Fruit fly (Drosophila melanogaster) whole organism, embryonic: ENCODE measurements around the gene pix.

Source experiments
- Atf6 ChIP-seq: fragments of 200-800 bp; sonication (Bioruptor generic); IDR thresholded peaks from 2 replicates; pipeline ENCODE4 v1.3.6; 2022; ENCODE audit warnings: missing biosample characterization, missing genetic modification characterization
- Blimp-1 ChIP-seq: fragments of 200-800 bp; sonication (Bioruptor generic); optimal IDR thresholded peaks from 3 replicates; lab custom pipeline; 2018; ENCODE audit warnings: missing biosample characterization, missing genetic modification characterization, mild to moderate bottlenecking, moderate library complexity, missing genetic modification reagents
- CG10267 ChIP-seq: fragments of 200-800 bp; sonication (Bioruptor generic); optimal IDR thresholded peaks from 2 replicates; lab custom pipeline; 2018; ENCODE audit warnings: missing biosample characterization, mild to moderate bottlenecking, missing genetic modification characterization, moderate library complexity
- CG10654 ChIP-seq: fragments of 200-800 bp; sonication (Bioruptor generic); optimal IDR thresholded peaks from 2 replicates; lab custom pipeline; 2016; ENCODE audit warnings: missing biosample characterization, missing genetic modification characterization
- CG14667 ChIP-seq: fragments of 200-800 bp; sonication (Bioruptor generic); IDR thresholded peaks from 2 replicates; pipeline ENCODE4 v1.3.6; 2022; ENCODE audit warnings: missing biosample characterization, missing genetic modification characterization
- CG1603 ChIP-seq: fragments of 200-800 bp; sonication (Bioruptor generic); optimal IDR thresholded peaks from 2 replicates; lab custom pipeline; 2019; ENCODE audit warnings: missing biosample characterization, mild to moderate bottlenecking, missing genetic modification characterization, moderate library complexity
- CG17829 ChIP-seq: fragments of 200-800 bp; optimal IDR thresholded peaks from 2 replicates; lab custom pipeline; 2019; ENCODE audit warnings: missing biosample characterization, mild to moderate bottlenecking, missing genetic modification characterization, moderate library complexity
- CG18262 ChIP-seq: fragments of 200-800 bp; optimal IDR thresholded peaks from 3 replicates; lab custom pipeline; 2019; ENCODE audit warnings: missing biosample characterization, mild to moderate bottlenecking, missing genetic modification characterization, moderate library complexity
- CG30431 ChIP-seq: fragments of 200-800 bp; sonication (Bioruptor generic); optimal IDR thresholded peaks from 2 replicates; lab custom pipeline; 2017; ENCODE audit warnings: missing biosample characterization, missing genetic modification characterization
- CG32772 ChIP-seq: fragments of 200-800 bp; sonication (Bioruptor generic); IDR thresholded peaks from 2 replicates; pipeline ENCODE4 v1.3.6; 2022; ENCODE audit warnings: missing biosample characterization, missing genetic modification characterization
- CG3838 ChIP-seq: fragments of 200-800 bp; sonication (Bioruptor generic); optimal IDR thresholded peaks from 3 replicates; lab custom pipeline; 2016; ENCODE audit warnings: missing biosample characterization, missing genetic modification characterization
- CG4617 ChIP-seq: fragments of 200-800 bp; sonication (Bioruptor generic); optimal IDR thresholded peaks from 3 replicates; lab custom pipeline; 2016; ENCODE audit warnings: missing biosample characterization, missing genetic modification characterization, borderline replicate concordance
- CG4820 ChIP-seq: fragments of 200-800 bp; sonication (Bioruptor generic); optimal IDR thresholded peaks from 3 replicates; lab custom pipeline; 2016; ENCODE audit warnings: missing biosample characterization, missing genetic modification characterization
- CG7928 ChIP-seq: fragments of 200-800 bp; sonication (Bioruptor generic); optimal IDR thresholded peaks from 2 replicates; lab custom pipeline; 2017; ENCODE audit warnings: missing biosample characterization, mild to moderate bottlenecking, missing genetic modification characterization
- CG8924 ChIP-seq: fragments of 200-800 bp; optimal IDR thresholded peaks from 3 replicates; lab custom pipeline; 2019; ENCODE audit warnings: missing biosample characterization, mild to moderate bottlenecking, missing genetic modification characterization, moderate library complexity
- CG9817 ChIP-seq: fragments of 200-800 bp; sonication (Bioruptor generic); optimal IDR thresholded peaks from 2 replicates; lab custom pipeline; 2018; ENCODE audit warnings: missing biosample characterization, mild to moderate bottlenecking, missing genetic modification characterization, moderate library complexity
- CoRest ChIP-seq: fragments of 200-800 bp; sonication (Bioruptor generic); optimal IDR thresholded peaks from 3 replicates; lab custom pipeline; 2018; ENCODE audit warnings: missing biosample characterization, mild to moderate bottlenecking, missing genetic modification characterization, moderate library complexity
- Dp ChIP-seq: fragments of 200-800 bp; sonication (Bioruptor generic); optimal IDR thresholded peaks from 2 replicates; lab custom pipeline; 2018; ENCODE audit warnings: missing biosample characterization, mild to moderate bottlenecking, missing genetic modification characterization, moderate library complexity
- E2f2 ChIP-seq: fragments of 200-800 bp; sonication (Bioruptor generic); IDR thresholded peaks from 2 replicates; pipeline ENCODE4 v1.3.6; 2022; ENCODE audit warnings: missing biosample characterization, missing genetic modification characterization
- Ets97D ChIP-seq: fragments of 200-800 bp; sonication (Bioruptor generic); optimal IDR thresholded peaks from 3 replicates; lab custom pipeline; 2016; ENCODE audit warnings: missing biosample characterization, missing genetic modification characterization
- Gsc ChIP-seq: fragments of 200-800 bp; sonication (Bioruptor generic); IDR thresholded peaks from 2 replicates; pipeline ENCODE4 v1.3.6; 2022; ENCODE audit warnings: missing biosample characterization, missing genetic modification characterization
- HLH4C ChIP-seq: fragments of 200-800 bp; sonication (Bioruptor generic); IDR thresholded peaks from 3 replicates; pipeline ENCODE4 v1.3.6; 2022; ENCODE audit warnings: missing biosample characterization, missing genetic modification characterization; ENCODE audit not compliant: partially characterized antibody
- HLH54F ChIP-seq: fragments of 200-800 bp; sonication (Bioruptor generic); optimal IDR thresholded peaks from 3 replicates; lab custom pipeline; 2016; ENCODE audit warnings: missing biosample characterization, missing genetic modification characterization
- HmgD ChIP-seq: fragments of 200-800 bp; sonication (Bioruptor generic); optimal IDR thresholded peaks from 3 replicates; lab custom pipeline; 2016; ENCODE audit warnings: missing biosample characterization, missing genetic modification characterization
- Hr39 ChIP-seq: fragments of >200 bp; optimal IDR thresholded peaks from 2 replicates; lab custom pipeline; 2017
- Lhr ChIP-seq: fragments of 200-800 bp; sonication (Bioruptor generic); optimal IDR thresholded peaks from 3 replicates; lab custom pipeline; 2017; ENCODE audit warnings: mild to moderate bottlenecking, missing biosample characterization, missing genetic modification reagents, missing genetic modification characterization
- Mad ChIP-seq: fragments of 200-800 bp; sonication (Bioruptor generic); optimal IDR thresholded peaks from 2 replicates; lab custom pipeline; 2016; ENCODE audit warnings: missing biosample characterization, missing genetic modification characterization
- Max ChIP-seq: fragments of 200-800 bp; sonication (Bioruptor generic); optimal IDR thresholded peaks from 2 replicates; lab custom pipeline; 2016; ENCODE audit warnings: missing biosample characterization, mild to moderate bottlenecking, missing genetic modification characterization
- Nf-YA ChIP-seq: fragments of 200-800 bp; sonication (Bioruptor generic); IDR thresholded peaks from 2 replicates; pipeline ENCODE4 v1.3.6; 2022; ENCODE audit warnings: missing biosample characterization, missing genetic modification characterization
- Oli ChIP-seq: fragments of 200-800 bp; sonication (Bioruptor generic); optimal IDR thresholded peaks from 2 replicates; lab custom pipeline; 2018; ENCODE audit warnings: missing biosample characterization, mild to moderate bottlenecking, missing genetic modification characterization, moderate library complexity
- Pdp1 ChIP-seq, 2 experiments: fragments of 200-800 bp; sonication (Bioruptor generic); optimal IDR thresholded peaks; 3 replicates each; lab custom pipeline; 2016; ENCODE audit warnings: missing biosample characterization in 2 of 2, missing genetic modification characterization in 2 of 2, mild to moderate bottlenecking in 1 of 2, moderate library complexity in 1 of 2
- Ptx1 ChIP-seq: fragments of 200-800 bp; sonication (Bioruptor generic); IDR thresholded peaks from 2 replicates; pipeline ENCODE4 v1.3.6; 2022; ENCODE audit warnings: missing biosample characterization, missing genetic modification characterization
- Rx ChIP-seq: fragments of 200-800 bp; sonication (Bioruptor generic); IDR thresholded peaks from 2 replicates; pipeline ENCODE4 v1.3.6; 2022; ENCODE audit warnings: missing biosample characterization, missing genetic modification characterization
- Side ChIP-seq: fragments of 200-800 bp; sonication (Bioruptor generic); optimal IDR thresholded peaks from 2 replicates; lab custom pipeline; 2016; ENCODE audit warnings: missing biosample characterization, missing genetic modification characterization
- al ChIP-seq: fragments of 200-800 bp; sonication (Bioruptor generic); IDR thresholded peaks from 2 replicates; pipeline ENCODE4 v1.3.6; 2022; ENCODE audit warnings: missing biosample characterization, missing genetic modification characterization
- aop ChIP-seq: fragments of 200-800 bp; sonication (Bioruptor generic); IDR thresholded peaks from 2 replicates; pipeline ENCODE4 v1.3.6; 2022; ENCODE audit warnings: missing biosample characterization, missing genetic modification characterization
- bab2 ChIP-seq: fragments of 200-800 bp; sonication (Bioruptor generic); optimal IDR thresholded peaks from 2 replicates; lab custom pipeline; 2016; ENCODE audit warnings: missing biosample characterization, missing genetic modification characterization
- bowl ChIP-seq: fragments of 200-800 bp; sonication (Bioruptor generic); IDR thresholded peaks from 2 replicates; pipeline ENCODE4 v1.3.6; 2022; ENCODE audit warnings: missing biosample characterization, missing genetic modification characterization
- da ChIP-seq: fragments of 200-800 bp; sonication (Bioruptor generic); optimal IDR thresholded peaks from 2 replicates; lab custom pipeline; 2016; ENCODE audit warnings: missing biosample characterization, missing genetic modification characterization
- dati ChIP-seq: fragments of 200-800 bp; sonication (Bioruptor generic); IDR thresholded peaks from 2 replicates; pipeline ENCODE4 v1.3.6; 2022; ENCODE audit warnings: missing biosample characterization, missing genetic modification characterization
- ems ChIP-seq: fragments of 200-800 bp; sonication (Bioruptor generic); optimal IDR thresholded peaks from 3 replicates; lab custom pipeline; 2016; ENCODE audit warnings: missing biosample characterization, missing genetic modification characterization
- eve ChIP-seq, 2 experiments: fragments of >200 bp; optimal IDR thresholded peaks; 2 replicates each; lab custom pipeline; 2017; ENCODE audit warnings: missing biosample characterization in 2 of 2, missing genetic modification characterization in 2 of 2
- eyg ChIP-seq: fragments of 200-800 bp; sonication (Bioruptor generic); optimal IDR thresholded peaks from 3 replicates; lab custom pipeline; 2016; ENCODE audit warnings: missing biosample characterization, missing genetic modification characterization
- fd64A ChIP-seq: fragments of 200-800 bp; sonication (Bioruptor generic); optimal IDR thresholded peaks from 3 replicates; lab custom pipeline; 2018; ENCODE audit warnings: missing biosample characterization, mild to moderate bottlenecking, missing genetic modification characterization
- gce ChIP-seq: fragments of 200-800 bp; sonication (Bioruptor generic); IDR thresholded peaks from 3 replicates; pipeline ENCODE4 v1.3.6; 2022; ENCODE audit warnings: missing biosample characterization, missing genetic modification characterization
- lola ChIP-seq, 3 experiments: fragments of >200 bp in 2 of 3; fragments of 200-800 bp in 1 of 3; sonication (Bioruptor generic) in 1 of 3; optimal IDR thresholded peaks; 2 replicates each; lab custom pipeline; 2017 to 2019; ENCODE audit warnings: missing biosample characterization in 3 of 3, missing genetic modification characterization in 3 of 3, mild to moderate bottlenecking in 1 of 3, moderate library complexity in 1 of 3
- mam ChIP-seq: fragments of 200-800 bp; sonication (Bioruptor generic); optimal IDR thresholded peaks from 3 replicates; lab custom pipeline; 2016; ENCODE audit warnings: missing biosample characterization, missing genetic modification characterization
- nerfin-2 ChIP-seq: fragments of 200-800 bp; sonication (Bioruptor generic); IDR thresholded peaks from 2 replicates; pipeline ENCODE4 v1.3.6; 2022; ENCODE audit warnings: missing biosample characterization, missing genetic modification characterization; ENCODE audit not compliant: partially characterized antibody
- oc ChIP-seq: fragments of 200-800 bp; sonication (Bioruptor generic); optimal IDR thresholded peaks from 2 replicates; lab custom pipeline; 2018; ENCODE audit warnings: missing biosample characterization, mild to moderate bottlenecking, missing genetic modification characterization, moderate library complexity
- pros ChIP-seq: fragments of 200-800 bp; sonication (Bioruptor generic); optimal IDR thresholded peaks from 3 replicates; lab custom pipeline; 2019; ENCODE audit warnings: missing biosample characterization, mild to moderate bottlenecking, missing genetic modification characterization, moderate library complexity
- sens ChIP-seq: fragments of 200-800 bp; sonication (Bioruptor generic); peaks from one replicate; lab custom pipeline; 2016; ENCODE audit warnings: missing biosample characterization, missing genetic modification characterization
- unc-4 ChIP-seq: fragments of 200-800 bp; sonication (Bioruptor generic); IDR thresholded peaks from 2 replicates; pipeline ENCODE4 v1.3.6; 2022; ENCODE audit warnings: missing biosample characterization, missing genetic modification characterization; ENCODE audit not compliant: partially characterized antibody

The pix gene

DNA sequence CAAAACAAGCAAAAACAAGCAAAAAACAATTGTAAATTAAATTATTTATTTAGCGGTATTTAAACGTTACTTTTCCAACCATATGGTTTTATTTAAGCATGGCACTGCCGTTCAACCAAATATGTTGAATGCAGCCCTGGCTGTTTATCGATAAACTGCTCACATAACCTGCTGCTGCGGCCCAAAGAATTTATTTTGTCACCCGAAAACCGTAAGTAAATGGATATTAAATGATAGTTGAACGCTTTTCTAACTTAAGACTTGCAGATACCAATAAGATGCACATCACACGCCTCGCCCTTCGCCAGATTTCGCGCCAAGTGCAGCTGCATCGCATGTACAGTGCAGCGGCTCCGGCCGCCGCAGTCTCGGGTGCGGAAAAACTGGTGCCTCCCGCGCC, 17.9 kb downstream of the pix start, which contains the start of gene mRpL12 (continued):
- TF ChIP-seq CG14667, result no peak
- TF ChIP-seq Mad, result no peak
- TF ChIP-seq Gsc, result no peak
- no peak for TF ChIP-seq HLH54F (GFP tag; lab: Kevin White, UChicago)
- no peak for TF ChIP-seq Side (GFP tag; lab: Kevin White, UChicago)
- no peak for TF ChIP-seq CG3838
- TF ChIP-seq HmgD (GFP tag; lab: Kevin White, UChicago), result no peak
- TF ChIP-seq pros (GFP tag; lab: Kevin White, UChicago), result no peak
- TF ChIP-seq E2f2, result peak; percentile 52
- no peak for TF ChIP-seq CG9817
- TF ChIP-seq Lhr (GFP tag; lab: Kevin White, UChicago), result no peak
- peak; percentile 21 for TF ChIP-seq CG10267 (tag; lab: Kevin White, UChicago)
- no peak for TF ChIP-seq eyg (GFP tag; lab: Kevin White, UChicago)
- TF ChIP-seq Ptx1 (GFP tag; lab: Robert Waterston, UW), result no peak
- peak; percentile 19 for TF ChIP-seq CoRest (tag; lab: Kevin White, UChicago)
- TF ChIP-seq Dp, result peak; percentile 52
- TF ChIP-seq mam (GFP tag; lab: Kevin White, UChicago), result no peak
- TF ChIP-seq Pdp1 (GFP tag; optimal IDR thresholded peaks at IDR 0.05; lab: Kevin White, UChicago), result peak in 1 of 2 experiments; percentile 98
- TF ChIP-seq Nf-YA (GFP tag; lab: Robert Waterston, UW), result no peak
- no peak for TF ChIP-seq Max (GFP tag; lab: Kevin White, UChicago)
- TF ChIP-seq bowl (GFP tag; lab: Robert Waterston, UW), result no peak
- no peak for TF ChIP-seq CG8924 (tag; lab: Kevin White, UChicago)
- TF ChIP-seq CG1603 (tag; lab: Kevin White, UChicago), result peak; percentile 54
- no peak for TF ChIP-seq gce
- TF ChIP-seq da (GFP tag; lab: Kevin White, UChicago), result no peak
- TF ChIP-seq nerfin-2, result peak; percentile 32; the same call in 1 of the 2 replicates
- no peak for TF ChIP-seq CG17829 (tag; lab: Kevin White, UChicago)
- peak; percentile 42 for TF ChIP-seq CG4617
- TF ChIP-seq Atf6 (GFP tag; lab: Robert Waterston, UW), result no peak
- 0 out of 2 replicates have a peak, but pooled peaks have one; percentile 20 for TF ChIP-seq unc-4 (GFP tag; lab: Robert Waterston, UW)
- TF ChIP-seq Hr39 (lab: Kevin White, UChicago), result no peak
- TF ChIP-seq bab2 (GFP tag; lab: Kevin White, UChicago), result no peak
- TF ChIP-seq al (GFP tag; lab: Robert Waterston, UW), result no peak
- TF ChIP-seq lola (GFP tag; optimal IDR thresholded peaks at IDR 0.05; lab: Kevin White, UChicago), result no peak
- TF ChIP-seq CG4820 (GFP tag; lab: Kevin White, UChicago), result no peak
- no peak for TF ChIP-seq aop (GFP tag; lab: Robert Waterston, UW)
- TF ChIP-seq Rx, result no peak
- TF ChIP-seq fd64A, result no peak
- TF ChIP-seq eve (GFP tag; optimal IDR thresholded peaks at IDR 0.05; lab: Kevin White, UChicago), result no peak
- TF ChIP-seq CG7928 (GFP tag; lab: Kevin White, UChicago), result peak; percentile 92
- peak; percentile 40 for TF ChIP-seq sens (GFP tag; lab: Kevin White, UChicago)
- no peak for TF ChIP-seq CG10654 (GFP tag; lab: Kevin White, UChicago)
- peak; percentile 50; the same call in 2 of the 3 replicates for TF ChIP-seq HLH4C (GFP tag; lab: Robert Waterston, UW)
- peak; percentile 6 for TF ChIP-seq Ets97D
- no peak for TF ChIP-seq Blimp-1 (GFP tag; lab: Kevin White, UChicago)
- TF ChIP-seq oc (tag; lab: Kevin White, UChicago), result no peak
- TF ChIP-seq CG32772 (GFP tag; lab: Robert Waterston, UW), result no peak
- TF ChIP-seq Oli, result peak; percentile 24
- TF ChIP-seq CG30431 (GFP tag; lab: Kevin White, UChicago), result no peak
- no peak for TF ChIP-seq CG18262 (tag; lab: Kevin White, UChicago)
- no peak for TF ChIP-seq ems
- no peak for TF ChIP-seq dati (GFP tag; lab: Robert Waterston, UW)
